Worm (Caenorhabditis elegans) whole organism, L1 larva: Measurements from ENCODE around the gene Y43F8B.10.

Experiments used
- C04F5.9 ChIP-seq: sonication (generic microtip); optimal IDR thresholded peaks from 2 replicates; lab custom pipeline; 2016; ENCODE audit warnings: missing genetic modification characterization, missing compliant biosample characterization
- F16B12.6 ChIP-seq: fragments of 150-350 bp; optimal IDR thresholded peaks from 2 replicates; lab custom pipeline; 2014; ENCODE audit warnings: missing biosample characterization, missing genetic modification characterization
- aha-1 ChIP-seq: fragments of 150-350 bp; optimal IDR thresholded peaks from 2 replicates; lab custom pipeline; 2014; ENCODE audit warnings: missing biosample characterization, missing genetic modification characterization
- alr-1 ChIP-seq: fragments of 200-800 bp; sonication (Bioruptor generic); optimal IDR thresholded peaks from 2 replicates; lab custom pipeline; 2018; ENCODE audit warnings: borderline replicate concordance, mild to moderate bottlenecking, missing genetic modification characterization, missing compliant biosample characterization
- aly-2 ChIP-seq: fragments of 150-350 bp; optimal IDR thresholded peaks from 2 replicates; lab custom pipeline; 2014; ENCODE audit warnings: missing biosample characterization, missing genetic modification characterization
- ceh-8 ChIP-seq: fragments of 200-800 bp; sonication (Bioruptor generic); optimal IDR thresholded peaks from 2 replicates; lab custom pipeline; 2018; ENCODE audit warnings: mild to moderate bottlenecking, missing genetic modification characterization, moderate library complexity, missing compliant biosample characterization
- ceh-82 ChIP-seq, 3 experiments: fragments of 150-350 bp in 1 of 3; sonication (generic microtip) in 2 of 3; optimal IDR thresholded peaks; 2 replicates each; lab custom pipeline; 2014 to 2017; ENCODE audit warnings: missing biosample characterization in 3 of 3, missing genetic modification characterization in 3 of 3
- dpl-1 ChIP-seq, 3 experiments: fragments of 150-350 bp in 2 of 3; sonication (generic microtip) in 1 of 3; optimal IDR thresholded peaks; 2 replicates each; lab custom pipeline; 2014 to 2017; ENCODE audit warnings: missing biosample characterization in 3 of 3, missing genetic modification characterization in 3 of 3, missing genetic modification reagents in 3 of 3
- efl-1 ChIP-seq, 4 experiments: fragments of 150-350 bp; optimal IDR thresholded peaks in 3 of 4; peaks in 1 of 4; 1 replicate in 1 of 4; 2 replicates in 3 of 4; lab custom pipeline; 2014; ENCODE audit warnings: missing biosample characterization in 2 of 4, missing genetic modification characterization in 2 of 4, missing genetic modification reagents in 2 of 4
- elt-2 ChIP-seq: sonication (generic microtip); optimal IDR thresholded peaks from 2 replicates; lab custom pipeline; 2016; ENCODE audit warnings: missing genetic modification characterization, mild to moderate bottlenecking, inconsistent platforms, missing compliant biosample characterization, missing genetic modification reagents
- fkh-8 ChIP-seq: sonication (generic microtip); optimal IDR thresholded peaks from 2 replicates; lab custom pipeline; 2016; ENCODE audit warnings: mild to moderate bottlenecking, missing genetic modification characterization, missing compliant biosample characterization
- fos-1 ChIP-seq: fragments of 150-350 bp; optimal IDR thresholded peaks from 2 replicates; lab custom pipeline; 2014; ENCODE audit warnings: missing biosample characterization, missing genetic modification characterization
- hlh-4 ChIP-seq: sonication (generic microtip); optimal IDR thresholded peaks from 2 replicates; lab custom pipeline; 2016; ENCODE audit warnings: mild to moderate bottlenecking, missing genetic modification characterization, missing compliant biosample characterization
- lin-13 ChIP-seq: fragments of 150-350 bp; optimal IDR thresholded peaks from 2 replicates; lab custom pipeline; 2014; ENCODE audit warnings: missing biosample characterization, missing genetic modification reagents, missing genetic modification characterization
- lin-35 ChIP-seq, 2 experiments: fragments of 150-350 bp; optimal IDR thresholded peaks; 2 replicates each; lab custom pipeline; 2014; ENCODE audit warnings: missing biosample characterization in 2 of 2, missing genetic modification characterization in 2 of 2, missing genetic modification reagents in 2 of 2
- mab-9 ChIP-seq: fragments of 200-800 bp; sonication (Bioruptor generic); IDR thresholded peaks from 2 replicates; pipeline ENCODE4 v1.3.6; 2022; ENCODE audit warnings: missing genetic modification reagents, missing genetic modification characterization, missing compliant biosample characterization
- mdl-1 ChIP-seq, 2 experiments: fragments of 150-350 bp; optimal IDR thresholded peaks; 2 replicates each; lab custom pipeline; 2014 to 2017; ENCODE audit warnings: missing biosample characterization in 2 of 2, missing genetic modification characterization in 2 of 2, inconsistent platforms in 1 of 2
- nhr-11 ChIP-seq: fragments of 150-350 bp; optimal IDR thresholded peaks from 2 replicates; lab custom pipeline; 2014; ENCODE audit warnings: missing biosample characterization, missing genetic modification characterization
- nhr-19 ChIP-seq: fragments of 200-800 bp; sonication (Bioruptor generic); conservative IDR thresholded peaks from 2 replicates; pipeline ENCODE4 v1.3.6; 2022; ENCODE audit warnings: missing genetic modification characterization, missing compliant biosample characterization
- nhr-76 ChIP-seq: sonication (generic microtip); optimal IDR thresholded peaks from 2 replicates; lab custom pipeline; 2017; ENCODE audit warnings: missing biosample characterization, missing genetic modification characterization
- nhr-77 ChIP-seq: fragments of 150-350 bp; optimal IDR thresholded peaks from 2 replicates; lab custom pipeline; 2014; ENCODE audit warnings: missing biosample characterization, missing genetic modification characterization
- nhr-84 ChIP-seq: sonication (generic microtip); optimal IDR thresholded peaks from 2 replicates; lab custom pipeline; 2017; ENCODE audit warnings: missing biosample characterization, missing genetic modification characterization
- nhr-90 ChIP-seq: sonication (generic microtip); optimal IDR thresholded peaks from 2 replicates; lab custom pipeline; 2016; ENCODE audit warnings: mild to moderate bottlenecking, missing genetic modification characterization, missing compliant biosample characterization; ENCODE audit not compliant: poor library complexity
- pax-3 ChIP-seq: fragments of 200-800 bp; sonication (Bioruptor generic); optimal IDR thresholded peaks from 2 replicates; lab custom pipeline; 2018; ENCODE audit warnings: mild to moderate bottlenecking, missing genetic modification characterization, moderate library complexity, missing compliant biosample characterization
- snpc-4 ChIP-seq: fragments of 150-350 bp; optimal IDR thresholded peaks from 2 replicates; lab custom pipeline; 2014; ENCODE audit warnings: missing biosample characterization, missing genetic modification characterization
- sox-4 ChIP-seq: sonication (generic microtip); optimal IDR thresholded peaks from 2 replicates; lab custom pipeline; 2016; ENCODE audit warnings: missing genetic modification characterization, missing compliant biosample characterization
- sup-37 ChIP-seq: fragments of 200-800 bp; sonication (Bioruptor generic); optimal IDR thresholded peaks from 2 replicates; lab custom pipeline; 2018; ENCODE audit warnings: mild to moderate bottlenecking, missing genetic modification characterization, missing compliant biosample characterization
- unc-62 ChIP-seq: fragments of 150-350 bp; optimal IDR thresholded peaks from 2 replicates; lab custom pipeline; 2014; ENCODE audit warnings: missing biosample characterization, missing genetic modification reagents, missing genetic modification characterization
- unc-86 ChIP-seq: sonication (generic microtip); optimal IDR thresholded peaks from 2 replicates; lab custom pipeline; 2016; ENCODE audit warnings: missing genetic modification characterization, missing compliant biosample characterization
- xbp-1 ChIP-seq: sonication (generic microtip); optimal IDR thresholded peaks from 2 replicates; lab custom pipeline; 2016; ENCODE audit warnings: missing genetic modification characterization, missing compliant biosample characterization
- zag-1 ChIP-seq: fragments of 150-350 bp; optimal IDR thresholded peaks from 2 replicates; lab custom pipeline; 2014; ENCODE audit warnings: missing biosample characterization, missing genetic modification characterization
- zip-4 ChIP-seq: fragments of 200-800 bp; sonication (Bioruptor generic); optimal IDR thresholded peaks from 2 replicates; lab custom pipeline; 2018; ENCODE audit warnings: mild to moderate bottlenecking, missing genetic modification characterization, moderate library complexity, missing compliant biosample characterization
- ztf-11 ChIP-seq, 2 experiments: sonication (generic microtip); optimal IDR thresholded peaks; 2 replicates each; lab custom pipeline; 2016 to 2017; ENCODE audit warnings: missing genetic modification characterization in 2 of 2, missing biosample characterization in 1 of 2, missing compliant biosample characterization in 1 of 2

The Y43F8B.10 gene

ce11 chrV:19509061-19509460 is 34.8 kb downstream of the Y43F8B.10 start:
- TF ChIP-seq ceh-8 (GFP tag; lab: Kevin White, UChicago) (no peak), efl-1 (optimal IDR thresholded peaks at IDR 0.05; lab: Kevin White, UChicago) (no peak), efl-1 (GFP tag; optimal IDR thresholded peaks at IDR 0.05 in 1 of 2; lab: Kevin White, UChicago) (peak in 1 of 2 experiments; percentile 19), F16B12.6 (tag; lab: Kevin White, UChicago) (no peak)

- TF ChIP-seq lin-35 (GFP tag; optimal IDR thresholded peaks at IDR 0.05; lab: Kevin White, UChicago) (no peak), lin-13 (GFP tag; lab: Kevin White, UChicago) (no peak), unc-62 (no peak), ztf-11 (tag; optimal IDR thresholded peaks at IDR 0.05; lab: Kevin White, UChicago) (no peak), aly-2 (no peak), nhr-11 (tag; lab: Kevin White, UChicago) (no peak), sox-4 (no peak), elt-2 (no peak), dpl-1 (GFP tag; optimal IDR thresholded peaks at IDR 0.05; lab: Kevin White, UChicago) (no peak), zip-4 (GFP tag; lab: Kevin White, UChicago) (no peak), nhr-76 (tag; lab: Kevin White, UChicago) (no peak), alr-1 (tag; lab: Kevin White, UChicago) (no peak), aha-1 (no peak), F16B12.6 (tag; lab: Kevin White, UChicago) (no peak), xbp-1 (no peak), nhr-19 (GFP tag; lab: Robert Waterston, UW) (no peak), nhr-90 (tag; lab: Kevin White, UChicago) (no peak), C04F5.9 (tag; lab: Kevin White, UChicago) (no peak), nhr-84 (no peak), fos-1 (tag; lab: Kevin White, UChicago) (no peak)
- TF ChIP-seq, all 84 proteins: peak for 0
These were observed 36.1 kb downstream of the Y43F8B.10 start for ce11 chrV:19510352-19510751.

DNA sequence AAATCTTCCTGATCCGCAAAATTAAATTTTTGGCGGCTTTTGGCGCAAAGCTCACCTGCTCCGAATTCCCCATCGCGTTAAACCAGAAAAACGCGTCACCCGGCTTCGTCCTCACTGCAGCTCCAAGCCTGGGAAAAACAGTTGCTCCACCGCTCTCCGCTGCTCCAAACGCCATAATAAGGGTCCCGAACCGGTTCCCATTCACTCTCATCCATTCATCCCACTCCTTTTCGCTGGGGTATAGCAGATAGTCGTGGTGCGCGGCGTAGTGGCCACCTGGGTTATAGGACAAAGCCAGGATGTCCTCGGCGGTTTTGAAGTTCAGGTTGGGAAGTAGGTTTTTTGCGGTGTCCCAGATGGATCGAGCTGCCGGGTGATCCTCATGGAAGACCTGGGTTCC is 36.7 kb downstream of the Y43F8B.10 start:
- TF ChIP-seq pax-3 (tag; lab: Kevin White, UChicago), result no peak
- no peak for TF ChIP-seq sup-37
- TF ChIP-seq nhr-77 (tag; lab: Kevin White, UChicago), result no peak
- TF ChIP-seq elt-2, result no peak
- no peak for TF ChIP-seq snpc-4 (tag; lab: Kevin White, UChicago)
- no peak for TF ChIP-seq unc-86 (tag; lab: Kevin White, UChicago)
- TF ChIP-seq hlh-4 (tag; lab: Kevin White, UChicago), result no peak
- TF ChIP-seq unc-62, result no peak
- TF ChIP-seq ceh-82 (tag; optimal IDR thresholded peaks at IDR 0.05; lab: Kevin White, UChicago), result no peak
- TF ChIP-seq mdl-1 (tag; optimal IDR thresholded peaks at IDR 0.05; lab: Kevin White, UChicago), result no peak
- TF ChIP-seq mab-9 (GFP tag; lab: Robert Waterston, UW), result no peak
- TF ChIP-seq alr-1 (tag; lab: Kevin White, UChicago), result no peak
- no peak for TF ChIP-seq dpl-1 (GFP tag; optimal IDR thresholded peaks at IDR 0.05; lab: Kevin White, UChicago)
- no peak for TF ChIP-seq fkh-8 (tag; lab: Kevin White, UChicago)
- no peak for TF ChIP-seq zag-1 (tag; lab: Kevin White, UChicago)
- TF ChIP-seq, all 84 proteins: peak for 0

ce11 chrV:19512260-19512947 is 38.1 kb downstream of the Y43F8B.10 start, which contains the start of gene Y43F8B.19:
Gene Y43F8B.19, minus strand, starts transcription at chrV:19512310.
- TF ChIP-seq efl-1 (optimal IDR thresholded peaks at IDR 0.05; lab: Kevin White, UChicago) (no peak), efl-1 (GFP tag; optimal IDR thresholded peaks at IDR 0.05 in 1 of 2; lab: Kevin White, UChicago) (peak in 1 of 2 experiments; percentile 6), ceh-8 (GFP tag; lab: Kevin White, UChicago) (no peak)
